Worm (Caenorhabditis elegans) whole organism, young adult: Measurements from ENCODE around the gene B0496.11.
A peak's percentile ranks its signal among the peaks of the same experiment; 100 is the strongest.

Source experiments
- C17E4.6 ChIP-seq: fragments of 200-800 bp; sonication (Bioruptor generic); IDR thresholded peaks from 2 replicates; pipeline ENCODE4 v1.3.6; 2022; ENCODE audit warnings: missing genetic modification reagents, missing genetic modification characterization, missing compliant biosample characterization
- D2030.7 ChIP-seq: fragments of 200-800 bp; sonication (Bioruptor generic); IDR thresholded peaks from 2 replicates; pipeline ENCODE4 v1.3.6; 2022; ENCODE audit warnings: missing genetic modification reagents, missing genetic modification characterization, missing compliant biosample characterization
- F10E7.11 ChIP-seq: sonication (generic microtip); optimal IDR thresholded peaks from 2 replicates; lab custom pipeline; 2017; ENCODE audit warnings: mild to moderate bottlenecking, missing genetic modification characterization, moderate library complexity, missing compliant biosample characterization
- F37B4.10 ChIP-seq: fragments of 200-800 bp; sonication (Bioruptor generic); IDR thresholded peaks from 2 replicates; pipeline ENCODE4 v1.3.6; 2022; ENCODE audit warnings: missing genetic modification characterization, missing compliant biosample characterization
- F49E8.2 ChIP-seq: sonication (generic microtip); optimal IDR thresholded peaks from 3 replicates; lab custom pipeline; 2017; ENCODE audit warnings: missing genetic modification characterization, mild to moderate bottlenecking, missing compliant biosample characterization, antibody characterized with exemption, moderate library complexity; ENCODE audit not compliant: insufficient read depth
- K11D2.4 ChIP-seq: fragments of 200-800 bp; sonication (Bioruptor generic); IDR thresholded peaks from 2 replicates; pipeline ENCODE4 v1.3.6; 2022; ENCODE audit warnings: missing genetic modification reagents, missing genetic modification characterization, missing compliant biosample characterization
- T07F8.4 ChIP-seq: sonication (generic microtip); optimal IDR thresholded peaks from 2 replicates; lab custom pipeline; 2016; ENCODE audit warnings: mild to moderate bottlenecking, missing genetic modification characterization, moderate library complexity, missing compliant biosample characterization
- Y53F4B.3 ChIP-seq: fragments of 200-800 bp; sonication (Bioruptor generic); IDR thresholded peaks from 2 replicates; pipeline ENCODE4 v1.3.6; 2022; ENCODE audit warnings: missing genetic modification reagents, missing genetic modification characterization, missing compliant biosample characterization
- Y79H2A.3 ChIP-seq: fragments of 200-800 bp; sonication (Bioruptor generic); conservative IDR thresholded peaks from 2 replicates; pipeline ENCODE4 v1.3.6; 2022; ENCODE audit warnings: missing genetic modification reagents, missing genetic modification characterization, missing compliant biosample characterization
- ama-1 ChIP-seq, 3 experiments: fragments of 150-350 bp in 1 of 3; sonication (generic microtip) in 2 of 3; optimal IDR thresholded peaks; 2 replicates each; lab custom pipeline; 2014 to 2018; ENCODE audit warnings: missing biosample characterization in 2 of 3, missing genetic modification characterization in 2 of 3, missing genetic modification reagents in 2 of 3
- aptf-3 ChIP-seq: fragments of 200-800 bp; sonication (Bioruptor generic); IDR thresholded peaks from 2 replicates; pipeline ENCODE4 v1.3.6; 2022; ENCODE audit warnings: missing genetic modification characterization, missing compliant biosample characterization
- attf-5 ChIP-seq: fragments of 200-800 bp; sonication (Bioruptor generic); optimal IDR thresholded peaks from 2 replicates; lab custom pipeline; 2018; ENCODE audit warnings: mild to moderate bottlenecking, missing genetic modification characterization, missing compliant biosample characterization
- ceh-40 ChIP-seq: fragments of 200-800 bp; sonication (Bioruptor generic); IDR thresholded peaks from 2 replicates; pipeline ENCODE4 v1.3.6; 2022; ENCODE audit warnings: missing genetic modification characterization, missing compliant biosample characterization
- dox-1 ChIP-seq: fragments of 200-800 bp; sonication (Bioruptor generic); IDR thresholded peaks from 2 replicates; pipeline ENCODE4 v1.3.6; 2022; ENCODE audit warnings: missing genetic modification reagents, missing genetic modification characterization, missing compliant biosample characterization
- dpl-1 ChIP-seq: fragments of 150-350 bp; optimal IDR thresholded peaks from 2 replicates; lab custom pipeline; 2014; ENCODE audit warnings: missing biosample characterization, missing genetic modification reagents, missing genetic modification characterization
- efl-1 ChIP-seq: fragments of 150-350 bp; optimal IDR thresholded peaks from 2 replicates; lab custom pipeline; 2014; ENCODE audit warnings: missing biosample characterization, missing genetic modification reagents, missing genetic modification characterization
- egrh-3 ChIP-seq: fragments of 200-800 bp; sonication (Bioruptor generic); IDR thresholded peaks from 2 replicates; pipeline ENCODE4 v1.3.6; 2022; ENCODE audit warnings: missing genetic modification reagents, missing genetic modification characterization, missing compliant biosample characterization
- hmg-1.2 ChIP-seq: fragments of 200-800 bp; sonication (Bioruptor generic); IDR thresholded peaks from 2 replicates; pipeline ENCODE4 v1.3.6; 2022; ENCODE audit warnings: missing genetic modification reagents, missing genetic modification characterization, missing compliant biosample characterization
- hrde-1 ChIP-seq: sonication (generic microtip); optimal IDR thresholded peaks from 2 replicates; lab custom pipeline; 2016; ENCODE audit warnings: missing genetic modification characterization, mild to moderate bottlenecking, missing compliant biosample characterization, moderate library complexity, missing genotype, missing genetic modification reagents, borderline replicate concordance
- lin-54 ChIP-seq: fragments of 200-800 bp; sonication (Bioruptor generic); optimal IDR thresholded peaks from 2 replicates; lab custom pipeline; 2018; ENCODE audit warnings: mild to moderate bottlenecking, missing genetic modification characterization, missing compliant biosample characterization
- lir-1 ChIP-seq: fragments of 200-800 bp; sonication (Bioruptor generic); conservative IDR thresholded peaks from 2 replicates; pipeline ENCODE4 v1.3.6; 2022; ENCODE audit warnings: missing genetic modification reagents, missing genetic modification characterization, missing compliant biosample characterization
- lsl-1 ChIP-seq: fragments of 200-800 bp; sonication (Bioruptor generic); optimal IDR thresholded peaks from 2 replicates; lab custom pipeline; 2018; ENCODE audit warnings: mild to moderate bottlenecking, missing genetic modification characterization, moderate library complexity, missing compliant biosample characterization
- madf-3 ChIP-seq: fragments of 200-800 bp; sonication (Bioruptor generic); IDR thresholded peaks from 2 replicates; pipeline ENCODE4 v1.3.6; 2022; ENCODE audit warnings: missing genetic modification reagents, missing genetic modification characterization, missing compliant biosample characterization
- mcd-1 ChIP-seq: fragments of 200-800 bp; sonication (Bioruptor generic); IDR thresholded peaks from 2 replicates; pipeline ENCODE4 v1.3.6; 2022; ENCODE audit warnings: missing genetic modification reagents, missing genetic modification characterization, missing compliant biosample characterization
- mel-28 ChIP-seq: sonication (generic microtip); optimal IDR thresholded peaks from 2 replicates; lab custom pipeline; 2016; ENCODE audit warnings: borderline replicate concordance, mild to moderate bottlenecking, missing genetic modification characterization, missing compliant biosample characterization
- mxl-1 ChIP-seq: sonication (generic microtip); optimal IDR thresholded peaks from 2 replicates; lab custom pipeline; 2016; ENCODE audit warnings: missing genetic modification characterization, missing compliant biosample characterization
- nhr-179 ChIP-seq: sonication (generic microtip); optimal IDR thresholded peaks from 2 replicates; lab custom pipeline; 2016; ENCODE audit warnings: mild to moderate bottlenecking, missing genetic modification characterization, missing compliant biosample characterization
- rpc-1 ChIP-seq, 2 experiments: fragments of 150-350 bp in 1 of 2; sonication (generic microtip) in 1 of 2; optimal IDR thresholded peaks; 2 replicates each; lab custom pipeline; 2014 to 2018; ENCODE audit warnings: missing biosample characterization in 1 of 2, missing genetic modification characterization in 1 of 2, missing genetic modification reagents in 1 of 2, missing genotype in 1 of 2
- sdz-38 ChIP-seq: sonication (generic microtip); optimal IDR thresholded peaks from 2 replicates; lab custom pipeline; 2016; ENCODE audit warnings: missing genotype, missing genetic modification characterization, missing compliant biosample characterization
- snpc-1.3 ChIP-seq: sonication (generic microtip); optimal IDR thresholded peaks from 2 replicates; lab custom pipeline; 2017; ENCODE audit warnings: missing genetic modification characterization, mild to moderate bottlenecking, missing compliant biosample characterization, antibody characterized with exemption, moderate library complexity, missing genotype, missing genetic modification reagents; ENCODE audit not compliant: insufficient read depth
- tbp1 ChIP-seq: fragments of 200-800 bp; sonication (Bioruptor generic); optimal IDR thresholded peaks from 2 replicates; lab custom pipeline; 2018; ENCODE audit warnings: mild to moderate bottlenecking, missing genetic modification characterization, missing compliant biosample characterization
- unc-130 ChIP-seq: sonication (generic microtip); optimal IDR thresholded peaks from 2 replicates; lab custom pipeline; 2016; ENCODE audit warnings: missing genetic modification reagents, missing genetic modification characterization, missing compliant biosample characterization
- unc-62 ChIP-seq: fragments of 150-350 bp; optimal IDR thresholded peaks from 2 replicates; lab custom pipeline; 2014; ENCODE audit warnings: missing biosample characterization, missing genetic modification reagents, missing genetic modification characterization
- xnd-1 ChIP-seq: sonication (generic microtip); optimal IDR thresholded peaks from 2 replicates; lab custom pipeline; 2016; ENCODE audit warnings: missing genotype, missing genetic modification reagents, missing genetic modification characterization, missing compliant biosample characterization
- zfh-2 ChIP-seq: fragments of 200-800 bp; sonication (Bioruptor generic); conservative IDR thresholded peaks from 2 replicates; pipeline ENCODE4 v1.3.6; 2022; ENCODE audit warnings: missing genetic modification reagents, missing genetic modification characterization, missing compliant biosample characterization
- zim-3 ChIP-seq: sonication (generic microtip); optimal IDR thresholded peaks from 2 replicates; lab custom pipeline; 2017; ENCODE audit warnings: mild to moderate bottlenecking, missing genetic modification characterization, moderate library complexity, missing compliant biosample characterization
- ztf-25 ChIP-seq: fragments of 200-800 bp; sonication (Bioruptor generic); IDR thresholded peaks from 2 replicates; pipeline ENCODE4 v1.3.6; 2022; ENCODE audit warnings: missing genetic modification reagents, missing genetic modification characterization, missing compliant biosample characterization

Gene B0496.11

DNA sequence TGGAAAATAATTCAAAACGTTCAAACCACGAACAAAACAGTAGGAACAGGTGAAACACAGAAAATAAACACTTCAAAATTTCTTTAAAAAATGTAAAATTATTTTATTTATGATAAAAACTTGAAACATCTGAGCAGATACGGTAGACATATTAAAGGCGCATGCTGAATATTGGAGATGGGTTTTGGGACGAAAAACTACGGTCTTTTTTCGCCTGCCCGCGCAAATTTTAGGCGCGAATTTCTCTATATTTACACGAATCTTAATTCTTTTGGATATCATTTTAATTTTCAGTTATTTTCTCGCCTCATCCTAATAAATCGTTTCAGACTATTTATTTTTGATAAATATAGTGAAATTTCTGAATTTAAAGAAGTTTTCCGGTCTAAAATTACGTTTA, 43.9 kb upstream of the B0496.11 start (continued):
- TF ChIP-seq D2030.7: peak; percentile 93
- TF ChIP-seq mxl-1 (tag; lab: Kevin White, UChicago): no peak
- peak; percentile 69 for TF ChIP-seq tbp1 (GFP tag; lab: Kevin White, UChicago)
- peak; percentile 54; the same call in 1 of the 2 replicates for TF ChIP-seq mcd-1 (GFP tag; lab: Robert Waterston, UW)
- TF ChIP-seq nhr-179 (tag; lab: Kevin White, UChicago): no peak
- TF ChIP-seq aptf-3 (GFP tag; lab: Robert Waterston, UW): no peak
- no peak for TF ChIP-seq Y53F4B.3 (GFP tag; lab: Robert Waterston, UW)
- TF ChIP-seq Y79H2A.3 (GFP tag; lab: Robert Waterston, UW): no peak
- TF ChIP-seq ceh-40: no peak
- no peak for TF ChIP-seq T07F8.4 (tag; lab: Kevin White, UChicago)
- TF ChIP-seq dox-1 (GFP tag; lab: Robert Waterston, UW): peak; percentile 88
- peak; percentile 84 for TF ChIP-seq F49E8.2
- TF ChIP-seq zfh-2 (GFP tag; lab: Robert Waterston, UW): no peak
- TF ChIP-seq attf-5: no peak
- TF ChIP-seq sdz-38 (tag; lab: Kevin White, UChicago): no peak
- TF ChIP-seq lsl-1 (GFP tag; lab: Kevin White, UChicago): peak; percentile 98
- TF ChIP-seq F10E7.11: no peak
- no peak for TF ChIP-seq unc-62 (GFP tag; lab: Kevin White, UChicago)
- TF ChIP-seq dpl-1: peak; percentile 98
- TF ChIP-seq snpc-1.3 (tag; lab: Kevin White, UChicago): peak; percentile 50
- no peak for TF ChIP-seq mel-28 (tag; lab: Kevin White, UChicago)
- peak; percentile 48; the same call in 1 of the 2 replicates for TF ChIP-seq lir-1
- TF ChIP-seq hrde-1 (tag; lab: Kevin White, UChicago): peak; percentile 69
- peak; percentile 79 for TF ChIP-seq unc-130
- TF ChIP-seq egrh-3 (GFP tag; lab: Robert Waterston, UW): no peak
- peak; percentile 59; the same call in 1 of the 2 replicates for TF ChIP-seq C17E4.6 (GFP tag; lab: Robert Waterston, UW)
- no peak for TF ChIP-seq ztf-25 (GFP tag; lab: Robert Waterston, UW)
- TF ChIP-seq ama-1 (optimal IDR thresholded peaks at IDR 0.05; lab: Kevin White, UChicago): no peak
- TF ChIP-seq ama-1 (GFP tag; optimal IDR thresholded peaks at IDR 0.05; lab: Kevin White, UChicago): no peak
- peak; percentile 95 for TF ChIP-seq xnd-1 (tag; lab: Kevin White, UChicago)
- TF ChIP-seq K11D2.4 (GFP tag; lab: Robert Waterston, UW): no peak
- no peak for TF ChIP-seq F37B4.10 (GFP tag; lab: Robert Waterston, UW)
- peak; percentile 99 for TF ChIP-seq efl-1 (GFP tag; lab: Kevin White, UChicago)
- TF ChIP-seq zim-3 (tag; lab: Kevin White, UChicago): no peak
- TF ChIP-seq lin-54 (GFP tag; lab: Kevin White, UChicago): peak; percentile 85
- peak; percentile 89 for TF ChIP-seq madf-3 (GFP tag; lab: Robert Waterston, UW)
- TF ChIP-seq rpc-1 (optimal IDR thresholded peaks at IDR 0.05; lab: Kevin White, UChicago): no peak
- TF ChIP-seq rpc-1 (tag; optimal IDR thresholded peaks at IDR 0.05; lab: Kevin White, UChicago): no peak

ce11 chrIV:7477197-7477596, 43.4 kb upstream of the B0496.11 start, which contains the start of gene pycr-4:
pycr-4 (minus strand) TSS chrIV:7477297.
- TF ChIP-seq hmg-1.2 (GFP tag; lab: Robert Waterston, UW) (peak; percentile 36; the same call in 1 of the 2 replicates), snpc-1.3 (tag; lab: Kevin White, UChicago) (no peak)
